Worm (Caenorhabditis elegans): ENCODE results near the gene gst-44.
"Not testable (repeated sequence)": the region's sequence is repeated elsewhere in the genome, so short reads cannot be mapped to it uniquely, and the experiment has no call there.

DNA sequence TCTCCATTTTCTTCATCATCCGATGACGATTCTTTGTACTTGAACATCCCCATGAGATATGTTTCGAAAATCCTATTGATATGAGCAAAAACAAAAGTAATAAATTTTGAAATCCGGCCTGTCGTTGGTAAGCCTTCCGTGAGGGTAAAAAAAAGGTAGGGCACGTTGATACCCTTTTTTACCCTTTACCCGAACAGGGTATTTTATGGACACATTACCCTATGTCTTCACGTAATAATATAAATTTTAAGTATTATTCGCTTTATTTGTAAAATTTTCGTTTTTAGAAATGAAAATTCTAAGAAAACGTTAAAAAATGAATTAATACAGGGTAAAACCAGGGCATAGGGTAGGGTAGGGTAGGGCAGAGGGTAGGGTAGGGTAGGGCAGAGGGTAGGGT is 7.0 kb upstream of the gst-44 start, which contains the start of gene F13A7.7:
- not testable (repeated sequence) for TF ChIP-seq dao-5, W03F9.2, him-1 (tag; optimal IDR thresholded peaks at IDR 0.05)

Data from whole organism, L4/young adult.